Worm (Caenorhabditis elegans) whole organism, late embryonic: Measurements from ENCODE around the gene fbxa-4.
A peak's percentile ranks its signal among the peaks of the same experiment; 100 is the strongest.

Experiments
- C38D4.7 ChIP-seq: fragments of 200-800 bp; sonication (Bioruptor generic); optimal IDR thresholded peaks from 2 replicates; lab custom pipeline; 2018; ENCODE audit warnings: mild to moderate bottlenecking, missing genetic modification characterization, moderate library complexity, missing compliant biosample characterization
- K02D7.2 ChIP-seq: sonication (generic microtip); optimal IDR thresholded peaks from 2 replicates; lab custom pipeline; 2017; ENCODE audit warnings: mild to moderate bottlenecking, missing genetic modification characterization, missing compliant biosample characterization
- K09A11.1 ChIP-seq: sonication (generic microtip); optimal IDR thresholded peaks from 2 replicates; lab custom pipeline; 2017; ENCODE audit warnings: antibody characterized with exemption, mild to moderate bottlenecking, missing genetic modification characterization, missing compliant biosample characterization; ENCODE audit not compliant: insufficient read depth
- T23F11.4 ChIP-seq: fragments of 200-800 bp; sonication (Bioruptor generic); optimal IDR thresholded peaks from 2 replicates; lab custom pipeline; 2018; ENCODE audit warnings: mild to moderate bottlenecking, missing genetic modification characterization, missing compliant biosample characterization
- ahr-1 ChIP-seq: sonication (generic microtip); optimal IDR thresholded peaks from 2 replicates; lab custom pipeline; 2016; ENCODE audit warnings: missing genetic modification characterization, missing compliant biosample characterization
- ceh-14 ChIP-seq: sonication (generic microtip); optimal IDR thresholded peaks from 2 replicates; lab custom pipeline; 2016; ENCODE audit warnings: missing genotype, missing genetic modification characterization, missing compliant biosample characterization
- ceh-18 ChIP-seq: sonication (generic microtip); optimal IDR thresholded peaks from 2 replicates; lab custom pipeline; 2016; ENCODE audit warnings: missing genetic modification characterization, missing compliant biosample characterization
- ceh-19 ChIP-seq: fragments of 200-800 bp; sonication (Bioruptor generic); optimal IDR thresholded peaks from 2 replicates; lab custom pipeline; 2018; ENCODE audit warnings: mild to moderate bottlenecking, missing genetic modification characterization, missing compliant biosample characterization
- ceh-2 ChIP-seq: sonication (generic microtip); optimal IDR thresholded peaks from 2 replicates; lab custom pipeline; 2016; ENCODE audit warnings: missing genotype, missing genetic modification characterization, missing compliant biosample characterization
- ceh-24 ChIP-seq: sonication (generic microtip); optimal IDR thresholded peaks from 2 replicates; lab custom pipeline; 2016; ENCODE audit warnings: mild to moderate bottlenecking, missing genetic modification characterization, missing compliant biosample characterization
- ceh-31 ChIP-seq: sonication (generic microtip); optimal IDR thresholded peaks from 2 replicates; lab custom pipeline; 2016; ENCODE audit warnings: missing genetic modification characterization, missing compliant biosample characterization
- ceh-34 ChIP-seq: sonication (generic microtip); optimal IDR thresholded peaks from 2 replicates; lab custom pipeline; 2016; ENCODE audit warnings: mild to moderate bottlenecking, missing genetic modification characterization, missing compliant biosample characterization
- ceh-45 ChIP-seq: fragments of 200-800 bp; sonication (Bioruptor generic); IDR thresholded peaks from 2 replicates; pipeline ENCODE4 v1.3.6; 2022; ENCODE audit warnings: missing genetic modification reagents, missing genetic modification characterization, missing compliant biosample characterization
- ceh-6 ChIP-seq: fragments of 200-800 bp; sonication (Bioruptor generic); optimal IDR thresholded peaks from 2 replicates; lab custom pipeline; 2018; ENCODE audit warnings: mild to moderate bottlenecking, missing genetic modification characterization, missing compliant biosample characterization
- che-1 ChIP-seq: sonication (generic microtip); optimal IDR thresholded peaks from 2 replicates; lab custom pipeline; 2016; ENCODE audit warnings: mild to moderate bottlenecking, missing genetic modification characterization, missing compliant biosample characterization
- dve-1 ChIP-seq: sonication (generic microtip); optimal IDR thresholded peaks from 2 replicates; lab custom pipeline; 2017; ENCODE audit warnings: antibody characterized with exemption, mild to moderate bottlenecking, missing genetic modification characterization, missing compliant biosample characterization
- ets-4 ChIP-seq: sonication (generic microtip); optimal IDR thresholded peaks from 2 replicates; lab custom pipeline; 2016; ENCODE audit warnings: missing genetic modification characterization, missing compliant biosample characterization
- eyg-1 ChIP-seq: sonication (generic microtip); optimal IDR thresholded peaks from 2 replicates; lab custom pipeline; 2016; ENCODE audit warnings: missing genotype, missing genetic modification characterization, missing compliant biosample characterization
- hlh-13 ChIP-seq: fragments of 200-800 bp; sonication (Bioruptor generic); optimal IDR thresholded peaks from 2 replicates; lab custom pipeline; 2018; ENCODE audit warnings: mild to moderate bottlenecking, missing genetic modification characterization, missing compliant biosample characterization
- hlh-15 ChIP-seq: sonication (generic microtip); optimal IDR thresholded peaks from 2 replicates; lab custom pipeline; 2016; ENCODE audit warnings: missing genetic modification characterization, missing compliant biosample characterization
- hlh-30 ChIP-seq: sonication (generic microtip); optimal IDR thresholded peaks from 2 replicates; lab custom pipeline; 2017; ENCODE audit warnings: antibody characterized with exemption, missing genetic modification characterization, missing compliant biosample characterization; ENCODE audit not compliant: insufficient read depth
- hlh-6 ChIP-seq: sonication (generic microtip); optimal IDR thresholded peaks from 2 replicates; lab custom pipeline; 2016; ENCODE audit warnings: missing genotype, missing genetic modification characterization, missing compliant biosample characterization
- lim-6 ChIP-seq: sonication (generic microtip); optimal IDR thresholded peaks from 2 replicates; lab custom pipeline; 2016; ENCODE audit warnings: missing genetic modification characterization, missing compliant biosample characterization
- madf-2 ChIP-seq: sonication (generic microtip); optimal IDR thresholded peaks from 2 replicates; lab custom pipeline; 2017; ENCODE audit warnings: missing genetic modification characterization, missing compliant biosample characterization
- mec-3 ChIP-seq: sonication (generic microtip); optimal IDR thresholded peaks from 2 replicates; lab custom pipeline; 2016; ENCODE audit warnings: borderline replicate concordance, missing genetic modification characterization, missing compliant biosample characterization
- nfya-1 ChIP-seq: sonication (generic microtip); optimal IDR thresholded peaks from 2 replicates; lab custom pipeline; 2017; ENCODE audit warnings: missing genetic modification characterization, mild to moderate bottlenecking, missing compliant biosample characterization, antibody characterized with exemption, moderate library complexity
- odd-2 ChIP-seq: sonication (generic microtip); optimal IDR thresholded peaks from 2 replicates; lab custom pipeline; 2017; ENCODE audit warnings: antibody characterized with exemption, mild to moderate bottlenecking, missing genetic modification characterization, missing compliant biosample characterization
- pat-9 ChIP-seq: fragments of 200-800 bp; sonication (Bioruptor generic); optimal IDR thresholded peaks from 2 replicates; lab custom pipeline; 2018; ENCODE audit warnings: mild to moderate bottlenecking, missing genetic modification characterization, moderate library complexity, missing compliant biosample characterization
- pax-1 ChIP-seq: fragments of 150-350 bp; optimal IDR thresholded peaks from 2 replicates; lab custom pipeline; 2014; ENCODE audit warnings: missing biosample characterization, missing genetic modification characterization
- pha-2 ChIP-seq: sonication (generic microtip); optimal IDR thresholded peaks from 2 replicates; lab custom pipeline; 2017; ENCODE audit warnings: mild to moderate bottlenecking, missing genetic modification characterization, missing compliant biosample characterization
- pqm-1 ChIP-seq: sonication (generic microtip); optimal IDR thresholded peaks from 2 replicates; lab custom pipeline; 2016; ENCODE audit warnings: missing genetic modification characterization, missing compliant biosample characterization
- sdc-2 ChIP-seq: sonication (generic microtip); optimal IDR thresholded peaks from 2 replicates; lab custom pipeline; 2016; ENCODE audit warnings: missing genotype, missing genetic modification characterization, missing compliant biosample characterization
- sox-2 ChIP-seq: fragments of 200-800 bp; sonication (Bioruptor generic); IDR thresholded peaks from 2 replicates; pipeline ENCODE4 v1.3.6; 2022; ENCODE audit warnings: missing genetic modification reagents, missing genetic modification characterization, missing compliant biosample characterization
- sox-4 ChIP-seq: sonication (generic microtip); optimal IDR thresholded peaks from 2 replicates; lab custom pipeline; 2017; ENCODE audit warnings: mild to moderate bottlenecking, missing genetic modification characterization, inconsistent platforms, missing compliant biosample characterization
- tbx-2 ChIP-seq: sonication (generic microtip); optimal IDR thresholded peaks from 2 replicates; lab custom pipeline; 2016; ENCODE audit warnings: missing genetic modification characterization, missing compliant biosample characterization
- ttx-3 ChIP-seq: sonication (generic microtip); optimal IDR thresholded peaks from 2 replicates; lab custom pipeline; 2016; ENCODE audit warnings: missing genetic modification reagents, missing genetic modification characterization, missing compliant biosample characterization
- unc-3 ChIP-seq, 2 experiments: fragments of 200-800 bp in 1 of 2; sonication (Bioruptor generic) in 1 of 2; sonication (generic microtip) in 1 of 2; conservative IDR thresholded peaks in 1 of 2; optimal IDR thresholded peaks in 1 of 2; 2 replicates each; pipeline versions ENCODE4 v1.3.6 to Lab custom; 2016 to 2022; ENCODE audit warnings: missing compliant biosample characterization in 2 of 2, missing genetic modification characterization in 2 of 2, missing genetic modification reagents in 1 of 2
- unc-55 ChIP-seq: sonication (generic microtip); optimal IDR thresholded peaks from 2 replicates; lab custom pipeline; 2017; ENCODE audit warnings: missing biosample characterization, missing genetic modification reagents, missing genetic modification characterization
- unc-86 ChIP-seq: sonication (generic microtip); optimal IDR thresholded peaks from 2 replicates; lab custom pipeline; 2016; ENCODE audit warnings: missing genetic modification characterization, missing compliant biosample characterization
- ztf-16 ChIP-seq: sonication (generic microtip); optimal IDR thresholded peaks from 2 replicates; lab custom pipeline; 2017; ENCODE audit warnings: missing genetic modification characterization, missing compliant biosample characterization

fbxa-4 gene

DNA sequence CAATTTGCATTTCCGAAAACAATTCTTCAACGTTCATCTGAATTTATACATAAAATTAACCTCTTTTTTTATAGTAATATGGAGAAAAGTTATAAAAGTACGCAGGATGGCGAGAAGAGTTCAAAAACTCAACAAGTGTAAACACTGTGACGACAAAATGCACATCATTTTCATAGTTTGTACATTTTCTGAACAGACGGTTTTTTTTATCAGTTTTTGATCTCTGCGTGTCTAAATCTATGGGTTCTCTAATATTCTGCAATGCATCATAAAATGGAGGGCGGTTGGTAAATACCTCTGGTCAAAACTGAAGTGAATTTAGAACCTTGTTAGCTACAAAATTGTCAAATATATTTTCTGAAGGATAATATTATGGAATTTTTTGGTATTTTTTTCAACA is at the start of gene fbxa-4:
TSS of gene fbxa-4 (minus strand) at position 93 of the 400 bp plus-strand sequence.
- TF ChIP-seq K02D7.2 = no peak
- TF ChIP-seq lim-6 (tag; lab: Kevin White, UChicago) = no peak
- no peak for TF ChIP-seq hlh-6 (tag; lab: Kevin White, UChicago)
- TF ChIP-seq pha-2 = no peak
- no peak for TF ChIP-seq sdc-2 (tag; lab: Kevin White, UChicago)
- no peak for TF ChIP-seq che-1 (tag; lab: Kevin White, UChicago)
- no peak for TF ChIP-seq ceh-31 (tag; lab: Kevin White, UChicago)
- TF ChIP-seq, all 69 proteins: peak for 0

DNA sequence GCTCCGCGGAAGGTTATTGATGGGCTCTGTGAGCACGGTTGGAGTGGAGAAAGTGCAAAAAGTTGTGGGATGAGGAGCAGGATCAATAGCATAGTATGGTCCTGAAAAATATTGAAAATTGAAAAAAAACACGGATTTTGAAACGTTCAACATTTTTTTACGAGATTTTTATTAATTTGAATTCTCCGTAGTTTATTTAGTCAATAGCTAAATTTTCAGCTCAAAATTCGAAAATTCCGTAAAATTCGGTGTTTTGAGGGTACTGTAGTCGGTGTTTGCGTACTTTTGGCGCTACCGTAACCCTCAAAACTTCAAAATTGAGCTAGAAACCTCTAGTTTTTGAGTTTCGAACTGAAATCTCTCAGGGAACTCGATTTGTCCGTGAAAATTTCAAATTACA is 43.5 kb upstream of the fbxa-4 start, which contains the start of gene pqn-42:
TSS of gene pqn-42 (minus strand) at position 101 of the 400 bp plus-strand sequence.
- TF ChIP-seq pat-9 (tag; lab: Kevin White, UChicago) = no peak
- TF ChIP-seq eyg-1 (tag; lab: Kevin White, UChicago) = no peak
- TF ChIP-seq hlh-13 (GFP tag; lab: Kevin White, UChicago) = no peak
- TF ChIP-seq ceh-19 (GFP tag; lab: Kevin White, UChicago) = no peak
- no peak for TF ChIP-seq ceh-6
- TF ChIP-seq ceh-14 (tag; lab: Kevin White, UChicago) = no peak
- no peak for TF ChIP-seq hlh-6 (tag; lab: Kevin White, UChicago)
- no peak for TF ChIP-seq hlh-15 (tag; lab: Kevin White, UChicago)
- no peak for TF ChIP-seq ztf-16 (tag; lab: Kevin White, UChicago)
- TF ChIP-seq madf-2 (tag; lab: Kevin White, UChicago) = no peak
- TF ChIP-seq unc-55 (GFP tag; lab: Kevin White, UChicago) = no peak
- TF ChIP-seq ttx-3 (tag; lab: Kevin White, UChicago) = no peak
- no peak for TF ChIP-seq pqm-1 (tag; lab: Kevin White, UChicago)
- no peak for TF ChIP-seq T23F11.4 (GFP tag; lab: Kevin White, UChicago)
- no peak for TF ChIP-seq K02D7.2
- TF ChIP-seq ceh-24 (tag; lab: Kevin White, UChicago) = no peak

DNA sequence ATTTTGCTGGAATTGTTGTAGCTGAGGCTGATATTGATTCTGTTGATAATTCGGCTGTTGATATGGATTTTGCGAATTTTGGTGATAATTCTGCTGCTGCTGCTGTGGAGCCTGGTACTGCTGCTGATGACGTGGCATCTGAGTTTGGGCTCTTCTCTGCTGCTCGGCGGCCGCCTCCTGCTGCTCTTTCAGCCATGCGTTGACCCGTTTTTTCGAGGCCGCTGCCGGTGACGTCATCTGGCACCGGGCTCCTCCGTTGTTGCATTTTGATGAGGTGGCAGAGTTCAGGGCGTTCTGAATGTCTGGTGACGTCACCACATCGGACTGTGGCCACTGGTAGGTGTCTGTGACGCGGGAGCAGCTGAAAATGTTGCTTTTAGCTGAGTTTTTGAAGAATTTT is 41.6 kb upstream of the fbxa-4 start:
- no peak for TF ChIP-seq C38D4.7 (GFP tag; lab: Kevin White, UChicago)
- TF ChIP-seq ztf-16 (tag; lab: Kevin White, UChicago) = no peak
- TF ChIP-seq eyg-1 (tag; lab: Kevin White, UChicago) = no peak
- no peak for TF ChIP-seq K02D7.2
- no peak for TF ChIP-seq sox-2 (GFP tag; lab: Robert Waterston, UW)
- no peak for TF ChIP-seq mec-3
- no peak for TF ChIP-seq hlh-30 (tag; lab: Kevin White, UChicago)
- TF ChIP-seq ceh-45 (GFP tag; lab: Robert Waterston, UW) = no peak
- no peak for TF ChIP-seq pax-1
- TF ChIP-seq, all 69 proteins: peak for 0

DNA sequence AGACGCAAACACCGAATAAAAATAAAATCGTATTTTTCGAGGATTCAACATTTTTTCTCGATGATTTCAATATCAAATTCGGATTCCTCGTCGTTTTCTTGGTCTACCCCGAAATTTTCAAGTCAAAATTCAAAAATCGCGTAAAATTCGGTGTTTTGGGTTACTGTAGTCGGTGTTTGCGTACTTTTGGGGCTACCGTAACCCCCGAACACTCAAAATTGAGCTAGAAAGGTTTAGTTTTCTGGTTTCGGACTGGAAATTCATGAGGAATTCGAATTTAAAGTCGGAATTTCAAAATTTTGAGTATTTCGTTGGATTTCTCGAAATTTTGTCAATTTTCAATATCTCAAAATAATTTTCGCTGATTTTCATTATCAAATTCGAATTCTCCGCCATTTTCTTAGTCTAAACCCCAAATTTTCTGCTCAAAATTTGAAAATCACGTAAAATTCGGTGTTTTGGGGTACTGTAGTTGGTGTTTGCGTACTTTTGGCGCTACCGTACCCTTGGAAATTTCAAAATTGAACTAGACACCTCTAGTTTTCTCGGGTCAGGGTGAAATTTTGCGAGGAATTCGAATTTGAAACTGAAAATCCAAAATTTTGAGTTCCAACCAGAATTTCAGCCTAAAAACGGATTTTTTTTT is 40.7 kb upstream of the fbxa-4 start:
- no peak for TF ChIP-seq ceh-45 (GFP tag; lab: Robert Waterston, UW)

DNA sequence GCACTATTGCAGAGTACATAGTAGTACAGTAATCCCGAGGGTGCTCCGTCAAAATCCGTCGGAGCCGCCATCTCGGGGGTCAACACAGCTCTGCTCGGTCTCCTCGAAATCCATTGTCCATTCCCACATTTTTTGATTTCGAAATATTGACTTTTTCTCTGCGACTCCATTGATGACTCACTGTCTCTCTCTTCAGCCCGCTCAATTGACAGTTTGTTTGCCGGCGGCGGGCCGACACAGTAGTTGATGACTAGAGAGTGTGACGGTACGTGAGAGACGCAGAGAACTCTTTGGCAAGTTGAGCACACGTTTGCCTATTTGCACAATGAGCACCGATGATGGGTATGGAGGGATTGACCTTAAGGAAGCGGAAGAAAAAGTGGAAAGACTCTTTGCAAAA is 39.5 kb upstream of the fbxa-4 start:
- TF ChIP-seq tbx-2 (tag; lab: Kevin White, UChicago) = peak; percentile 67
- peak; percentile 45 for TF ChIP-seq ceh-18 (tag; lab: Kevin White, UChicago)
- no peak for TF ChIP-seq ahr-1 (tag; lab: Kevin White, UChicago)
- TF ChIP-seq pha-2 = peak; percentile 75
- TF ChIP-seq pax-1 = peak; percentile 71
- no peak for TF ChIP-seq nfya-1
- no peak for TF ChIP-seq K02D7.2
- no peak for TF ChIP-seq che-1 (tag; lab: Kevin White, UChicago)
- no peak for TF ChIP-seq odd-2 (tag; lab: Kevin White, UChicago)
- no peak for TF ChIP-seq hlh-30 (tag; lab: Kevin White, UChicago)
- no peak for TF ChIP-seq unc-3 (GFP tag; conservative IDR thresholded peaks at IDR 0.05; lab: Robert Waterston, UW)
- TF ChIP-seq unc-3 (tag; optimal IDR thresholded peaks at IDR 0.05; lab: Kevin White, UChicago) = no peak
- TF ChIP-seq sox-4 (tag; lab: Kevin White, UChicago) = no peak
- peak; percentile 62 for TF ChIP-seq ceh-34 (tag; lab: Kevin White, UChicago)
- peak; percentile 40 for TF ChIP-seq ets-4
- peak; percentile 53 for TF ChIP-seq ceh-2 (tag; lab: Kevin White, UChicago)
- no peak for TF ChIP-seq unc-86 (tag; lab: Kevin White, UChicago)
- TF ChIP-seq ceh-6 = no peak
- no peak for TF ChIP-seq K09A11.1 (tag; lab: Kevin White, UChicago)
- no peak for TF ChIP-seq dve-1
